Fruit fly (Drosophila melanogaster) S2 (cell line): ENCODE results near the gene Dif.

Experiments
- CG8478 ChIP-seq: fragments of >200 bp; optimal IDR thresholded peaks from 2 replicates; lab custom pipeline; 2018
- CTCF ChIP-seq, 2 experiments: fragments of >200 bp; optimal IDR thresholded peaks; 2 replicates each; lab custom pipeline; 2018

- TF ChIP-seq CG8478 (lab: Kevin White, UChicago) (no peak), CTCF (optimal IDR thresholded peaks at IDR 0.05; lab: Kevin White, UChicago) (no peak)
Measured at dm6 chr2L:17437594-17437993, 4.6 kb upstream of the Dif start.
